Fruit fly (Drosophila melanogaster) whole organism, prepupa: ENCODE measurements around the gene INPP5E.

Source experiments
- CG16779 ChIP-seq: fragments of 200-800 bp; sonication (Bioruptor generic); optimal IDR thresholded peaks from 3 replicates; lab custom pipeline; 2017; ENCODE audit warnings: missing biosample characterization, mild to moderate bottlenecking, missing genetic modification characterization
- Hr38 ChIP-seq: sonication (Bioruptor generic); optimal IDR thresholded peaks from 2 replicates; lab custom pipeline; 2016; ENCODE audit warnings: missing biosample characterization, missing genetic modification characterization
- Lpt ChIP-seq: fragments of 200-800 bp; sonication (Bioruptor generic); optimal IDR thresholded peaks from 3 replicates; lab custom pipeline; 2016; ENCODE audit warnings: missing biosample characterization, missing genetic modification characterization

- TF ChIP-seq Lpt (GFP tag; lab: Kevin White, UChicago) (no peak), CG16779 (no peak), Hr38 (GFP tag; lab: Kevin White, UChicago) (no peak)
These were observed 9.9 kb downstream of the INPP5E start for dm6 chr3L:12287370-12287769.
